Fruit fly (Drosophila melanogaster) whole organism, embryonic: ENCODE results near the gene CG17377.

Source experiments
- Atf3 ChIP-seq: fragments of 200-800 bp; sonication (Bioruptor generic); optimal IDR thresholded peaks from 3 replicates; lab custom pipeline; 2016; ENCODE audit warnings: missing biosample characterization, missing genetic modification characterization
- CG10462 ChIP-seq: fragments of 200-800 bp; sonication (Bioruptor generic); optimal IDR thresholded peaks from 2 replicates; lab custom pipeline; 2016; ENCODE audit warnings: missing biosample characterization, missing genetic modification characterization
- CG12391 ChIP-seq: fragments of 200-800 bp; sonication (Bioruptor generic); optimal IDR thresholded peaks from 3 replicates; lab custom pipeline; 2018; ENCODE audit warnings: missing biosample characterization, mild to moderate bottlenecking, missing genetic modification characterization, moderate library complexity
- CG14014 ChIP-seq: fragments of 200-800 bp; sonication (Bioruptor generic); IDR thresholded peaks from 2 replicates; pipeline ENCODE4 v1.3.6; 2022; ENCODE audit warnings: missing biosample characterization, missing genetic modification characterization
- CG15601 ChIP-seq: fragments of 200-800 bp; sonication (Bioruptor generic); optimal IDR thresholded peaks from 3 replicates; lab custom pipeline; 2019; ENCODE audit warnings: missing biosample characterization, mild to moderate bottlenecking, missing genetic modification characterization, moderate library complexity
- CG17328 ChIP-seq: fragments of 200-800 bp; sonication (Bioruptor generic); IDR thresholded peaks from 2 replicates; pipeline ENCODE4 v1.3.6; 2022; ENCODE audit warnings: missing biosample characterization, missing genetic modification characterization
- CG18619 ChIP-seq: fragments of 200-800 bp; sonication (Bioruptor generic); optimal IDR thresholded peaks from 3 replicates; lab custom pipeline; 2017; ENCODE audit warnings: missing biosample characterization, mild to moderate bottlenecking, missing genetic modification characterization
- CG2199 ChIP-seq: fragments of 200-800 bp; sonication (Bioruptor generic); IDR thresholded peaks from 3 replicates; pipeline ENCODE4 v1.3.6; 2022; ENCODE audit warnings: missing biosample characterization, missing genetic modification characterization
- CG30403 ChIP-seq: fragments of 200-800 bp; sonication (Bioruptor generic); optimal IDR thresholded peaks from 3 replicates; lab custom pipeline; 2016; ENCODE audit warnings: missing biosample characterization, missing genetic modification characterization
- CG34422 ChIP-seq: fragments of 200-800 bp; sonication (Bioruptor generic); IDR thresholded peaks from 3 replicates; pipeline ENCODE4 v1.3.6; 2022; ENCODE audit warnings: missing biosample characterization, missing genetic modification characterization
- CG3847 ChIP-seq: fragments of 200-800 bp; sonication (Bioruptor generic); IDR thresholded peaks from 2 replicates; pipeline ENCODE4 v1.3.6; 2022; ENCODE audit warnings: missing biosample characterization, missing genetic modification characterization
- CG4854 ChIP-seq: fragments of 200-800 bp; sonication (Bioruptor generic); optimal IDR thresholded peaks from 2 replicates; lab custom pipeline; 2016; ENCODE audit warnings: missing biosample characterization, missing genetic modification characterization, inconsistent platforms
- CG5245 ChIP-seq: fragments of 200-800 bp; sonication (Bioruptor generic); optimal IDR thresholded peaks from 3 replicates; lab custom pipeline; 2016; ENCODE audit warnings: missing biosample characterization, missing genetic modification characterization
- CG8359 ChIP-seq: fragments of 200-800 bp; sonication (Bioruptor generic); optimal IDR thresholded peaks from 2 replicates; lab custom pipeline; 2017; ENCODE audit warnings: missing biosample characterization, mild to moderate bottlenecking, missing genetic modification characterization, borderline replicate concordance
- CG9932 ChIP-seq: fragments of 200-800 bp; sonication (Bioruptor generic); IDR thresholded peaks from 2 replicates; pipeline ENCODE4 v1.3.6; 2022; ENCODE audit warnings: missing biosample characterization, missing genetic modification characterization
- CHES-1-like ChIP-seq: fragments of 200-800 bp; sonication (Bioruptor generic); optimal IDR thresholded peaks from 2 replicates; lab custom pipeline; 2016; ENCODE audit warnings: missing biosample characterization, missing genetic modification characterization
- CrebB ChIP-seq: fragments of 200-800 bp; sonication (Bioruptor generic); optimal IDR thresholded peaks from 3 replicates; lab custom pipeline; 2018; ENCODE audit warnings: missing biosample characterization, mild to moderate bottlenecking, missing genetic modification characterization
- Dbx ChIP-seq: fragments of 200-800 bp; sonication (Bioruptor generic); IDR thresholded peaks from 3 replicates; pipeline ENCODE4 v1.3.6; 2022; ENCODE audit warnings: missing biosample characterization, missing genetic modification characterization
- Deaf1 ChIP-seq: fragments of 200-800 bp; optimal IDR thresholded peaks from 3 replicates; lab custom pipeline; 2019; ENCODE audit warnings: missing biosample characterization, mild to moderate bottlenecking, missing genetic modification characterization, moderate library complexity
- Doc3 ChIP-seq: fragments of 200-800 bp; sonication (Bioruptor generic); IDR thresholded peaks from 3 replicates; pipeline ENCODE4 v1.3.6; 2022; ENCODE audit warnings: missing biosample characterization, missing genetic modification characterization; ENCODE audit not compliant: partially characterized antibody
- E2f2 ChIP-seq: fragments of 200-800 bp; sonication (Bioruptor generic); IDR thresholded peaks from 2 replicates; pipeline ENCODE4 v1.3.6; 2022; ENCODE audit warnings: missing biosample characterization, missing genetic modification characterization
- ERR ChIP-seq: fragments of 200-800 bp; sonication (Bioruptor generic); optimal IDR thresholded peaks from 2 replicates; lab custom pipeline; 2016; ENCODE audit warnings: missing biosample characterization, missing genetic modification characterization
- Hey ChIP-seq: fragments of 200-800 bp; sonication (Bioruptor generic); optimal IDR thresholded peaks from 3 replicates; lab custom pipeline; 2018; ENCODE audit warnings: missing biosample characterization, mild to moderate bottlenecking, missing genetic modification characterization
- HmgZ ChIP-seq: fragments of 200-800 bp; sonication (Bioruptor generic); optimal IDR thresholded peaks from 2 replicates; lab custom pipeline; 2018; ENCODE audit warnings: missing biosample characterization, mild to moderate bottlenecking, missing genetic modification characterization
- Med ChIP-seq: fragments of 200-800 bp; sonication (Bioruptor generic); peaks from one replicate; lab custom pipeline; 2016; ENCODE audit warnings: missing biosample characterization, missing genetic modification characterization, mild to moderate bottlenecking, inconsistent platforms, moderate library complexity
- Mes4 ChIP-seq: fragments of 200-800 bp; sonication (Bioruptor generic); optimal IDR thresholded peaks from 2 replicates; lab custom pipeline; 2016; ENCODE audit warnings: missing biosample characterization, missing genetic modification characterization
- Nf-YC ChIP-seq: fragments of 200-800 bp; optimal IDR thresholded peaks from 3 replicates; lab custom pipeline; 2019; ENCODE audit warnings: missing biosample characterization, mild to moderate bottlenecking, missing genetic modification characterization, moderate library complexity
- Ptx1 ChIP-seq: fragments of 200-800 bp; sonication (Bioruptor generic); IDR thresholded peaks from 2 replicates; pipeline ENCODE4 v1.3.6; 2022; ENCODE audit warnings: missing biosample characterization, missing genetic modification characterization
- Rx ChIP-seq: fragments of 200-800 bp; sonication (Bioruptor generic); IDR thresholded peaks from 2 replicates; pipeline ENCODE4 v1.3.6; 2022; ENCODE audit warnings: missing biosample characterization, missing genetic modification characterization
- Trl ChIP-seq, 3 experiments: fragments of >200 bp in 2 of 3; fragments of 200-800 bp in 1 of 3; sonication (Bioruptor generic) in 1 of 3; optimal IDR thresholded peaks; 2 replicates in 1 of 3; 3 replicates in 2 of 3; lab custom pipeline; 2016 to 2017; ENCODE audit warnings: missing biosample characterization in 1 of 3, missing genetic modification characterization in 1 of 3
- ase ChIP-seq: fragments of 200-800 bp; sonication (Bioruptor generic); IDR thresholded peaks from 3 replicates; pipeline ENCODE4 v1.3.6; 2022; ENCODE audit warnings: missing biosample characterization, missing genetic modification characterization
- bsh ChIP-seq, 2 experiments: fragments of 200-800 bp; sonication (Bioruptor generic); optimal IDR thresholded peaks; 2 replicates each; lab custom pipeline; 2017 to 2018; ENCODE audit warnings: mild to moderate bottlenecking in 2 of 2, missing biosample characterization in 2 of 2, missing genetic modification characterization in 2 of 2, moderate library complexity in 1 of 2
- cg ChIP-seq: fragments of 200-800 bp; sonication (Bioruptor generic); optimal IDR thresholded peaks from 3 replicates; lab custom pipeline; 2019; ENCODE audit warnings: missing biosample characterization, mild to moderate bottlenecking, missing genetic modification characterization, moderate library complexity
- chinmo ChIP-seq: fragments of 200-800 bp; sonication (Bioruptor generic); IDR thresholded peaks from 4 replicates; pipeline ENCODE4 v1.3.6; 2022; ENCODE audit warnings: missing biosample characterization, missing genetic modification characterization; ENCODE audit not compliant: partially characterized antibody
- chm ChIP-seq: fragments of 200-800 bp; sonication (Bioruptor generic); IDR thresholded peaks from 2 replicates; pipeline ENCODE4 v1.3.6; 2022; ENCODE audit warnings: missing biosample characterization, missing genetic modification characterization
- cwo ChIP-seq: fragments of 200-800 bp; sonication (Bioruptor generic); optimal IDR thresholded peaks from 3 replicates; lab custom pipeline; 2017; ENCODE audit warnings: missing biosample characterization, missing genetic modification characterization, mild to moderate bottlenecking, moderate library complexity, missing genetic modification reagents
- gt ChIP-seq: fragments of 200-800 bp; sonication (Bioruptor generic); IDR thresholded peaks from 2 replicates; pipeline ENCODE4 v1.3.6; 2022; ENCODE audit warnings: missing biosample characterization, missing genetic modification characterization
- insv ChIP-seq, 2 experiments: fragments of 200-800 bp; sonication (Bioruptor generic); optimal IDR thresholded peaks; 3 replicates each; lab custom pipeline; 2016 to 2018; ENCODE audit warnings: missing biosample characterization in 2 of 2, missing genetic modification characterization in 2 of 2
- klu ChIP-seq: fragments of 200-800 bp; sonication (Bioruptor generic); IDR thresholded peaks from 2 replicates; pipeline ENCODE4 v1.3.6; 2022; ENCODE audit warnings: missing biosample characterization, missing genetic modification characterization
- kni ChIP-seq: fragments of 200-800 bp; sonication (Bioruptor generic); optimal IDR thresholded peaks from 3 replicates; lab custom pipeline; 2017; ENCODE audit warnings: mild to moderate bottlenecking, missing biosample characterization, missing genetic modification reagents, missing genetic modification characterization
- lbe ChIP-seq: fragments of 200-800 bp; sonication (Bioruptor generic); optimal IDR thresholded peaks from 2 replicates; lab custom pipeline; 2016; ENCODE audit warnings: missing biosample characterization, mild to moderate bottlenecking, missing genetic modification characterization
- lov ChIP-seq, 2 experiments: fragments of 200-800 bp in 1 of 2; fragments of >200 bp in 1 of 2; sonication (Bioruptor generic) in 1 of 2; IDR thresholded peaks in 1 of 2; optimal IDR thresholded peaks in 1 of 2; 2 replicates in 1 of 2; 3 replicates in 1 of 2; pipeline versions ENCODE4 v1.3.6 to Lab custom; 2017 to 2022; ENCODE audit warnings: missing biosample characterization in 1 of 2, missing genetic modification characterization in 1 of 2
- pros ChIP-seq: fragments of 200-800 bp; sonication (Bioruptor generic); optimal IDR thresholded peaks from 3 replicates; lab custom pipeline; 2019; ENCODE audit warnings: missing biosample characterization, mild to moderate bottlenecking, missing genetic modification characterization, moderate library complexity
- salm ChIP-seq: fragments of 200-800 bp; sonication (Bioruptor generic); optimal IDR thresholded peaks from 2 replicates; lab custom pipeline; 2018; ENCODE audit warnings: missing biosample characterization, mild to moderate bottlenecking, missing genetic modification characterization
- sd ChIP-seq: fragments of 200-800 bp; sonication (Bioruptor generic); optimal IDR thresholded peaks from 3 replicates; lab custom pipeline; 2018; ENCODE audit warnings: missing biosample characterization, mild to moderate bottlenecking, missing genetic modification characterization, moderate library complexity
- sens ChIP-seq: fragments of 200-800 bp; sonication (Bioruptor generic); peaks from one replicate; lab custom pipeline; 2016; ENCODE audit warnings: missing biosample characterization, missing genetic modification characterization
- seq ChIP-seq: fragments of 200-800 bp; sonication (Bioruptor generic); IDR thresholded peaks from 2 replicates; pipeline ENCODE4 v1.3.6; 2022; ENCODE audit warnings: missing biosample characterization, missing genetic modification characterization
- sug ChIP-seq: fragments of 200-800 bp; optimal IDR thresholded peaks from 2 replicates; lab custom pipeline; 2019; ENCODE audit warnings: missing biosample characterization, mild to moderate bottlenecking, missing genetic modification characterization, moderate library complexity
- vnd ChIP-seq: fragments of 200-800 bp; sonication (Bioruptor generic); IDR thresholded peaks from 3 replicates; pipeline ENCODE4 v1.3.6; 2022; ENCODE audit warnings: missing biosample characterization, missing genetic modification characterization; ENCODE audit not compliant: partially characterized antibody

Gene CG17377

dm6 chr2L:6791845-6792443 is 10.7 kb downstream of the CG17377 start (continued):
- TF ChIP-seq chinmo (GFP tag; lab: Robert Waterston, UW) (0 out of 4 replicates have a peak, but pooled peaks have one; percentile 72), kni (GFP tag; lab: Kevin White, UChicago) (peak; percentile 66), Deaf1 (tag; lab: Kevin White, UChicago) (peak; percentile 6), E2f2 (GFP tag; lab: Robert Waterston, UW) (no peak), Trl (optimal IDR thresholded peaks at IDR 0.05; lab: Kevin White, UChicago) (peak; percentile 83 to 93), Trl (GFP tag; optimal IDR thresholded peaks at IDR 0.05; lab: Kevin White, UChicago) (no peak), Med (GFP tag; lab: Kevin White, UChicago) (peak; percentile 49), gt (no peak), CrebB (tag; lab: Kevin White, UChicago) (peak; percentile 42), CHES-1-like (no peak), pros (peak; percentile 67), CG30403 (GFP tag; lab: Kevin White, UChicago) (no peak), sug (tag; lab: Kevin White, UChicago) (peak; percentile 27), chm (GFP tag; lab: Robert Waterston, UW) (peak; percentile 73), Ptx1 (GFP tag; lab: Robert Waterston, UW) (no peak), Doc3 (GFP tag; lab: Robert Waterston, UW) (no peak), Mes4 (GFP tag; lab: Kevin White, UChicago) (no peak), ERR (no peak), insv (GFP tag; optimal IDR thresholded peaks at IDR 0.05; lab: Kevin White, UChicago) (no peak), seq (GFP tag; lab: Robert Waterston, UW) (0 out of 2 replicates have a peak, but pooled peaks have one; percentile 35), CG18619 (GFP tag; lab: Kevin White, UChicago) (no peak), CG4854 (GFP tag; lab: Kevin White, UChicago) (no peak), Dbx (no peak), CG3847 (GFP tag; lab: Robert Waterston, UW) (no peak), vnd (GFP tag; lab: Robert Waterston, UW) (no peak), CG34422 (GFP tag; lab: Robert Waterston, UW) (peak; percentile 25; the same call in 1 of the 3 replicates), cg (GFP tag; lab: Kevin White, UChicago) (peak; percentile 79), sd (tag; lab: Kevin White, UChicago) (peak; percentile 57), HmgZ (peak; percentile 17), CG9932 (0 out of 2 replicates have a peak, but pooled peaks have one; percentile 19)

- TF ChIP-seq klu (GFP tag; lab: Robert Waterston, UW) (no peak), chm (GFP tag; lab: Robert Waterston, UW) (0 out of 2 replicates have a peak, but pooled peaks have one; percentile 8), cwo (GFP tag; lab: Kevin White, UChicago) (peak; percentile 31), bsh (GFP tag; optimal IDR thresholded peaks at IDR 0.05; lab: Kevin White, UChicago) (peak in 1 of 2 experiments; percentile 2), Hey (peak; percentile 31), CG12391 (no peak), lbe (GFP tag; lab: Kevin White, UChicago) (peak; percentile 34), Rx (GFP tag; lab: Robert Waterston, UW) (0 out of 2 replicates have a peak, but pooled peaks have one; percentile 11), sens (GFP tag; lab: Kevin White, UChicago) (peak; percentile 73), CG17328 (no peak), Atf3 (GFP tag; lab: Kevin White, UChicago) (no peak), lov (optimal IDR thresholded peaks at IDR 0.05; lab: Kevin White, UChicago) (no peak), lov (GFP tag; IDR thresholded peaks at IDR 0.05; lab: Robert Waterston, UW) (0 out of 3 replicates have a peak, but pooled peaks have one; percentile 15), ase (GFP tag; lab: Robert Waterston, UW) (no peak), CG14014 (GFP tag; lab: Robert Waterston, UW) (no peak), CG10462 (no peak), CG8359 (GFP tag; lab: Kevin White, UChicago) (no peak), CG15601 (tag; lab: Kevin White, UChicago) (no peak), salm (tag; lab: Kevin White, UChicago) (peak; percentile 58), CG5245 (no peak), Med (GFP tag; lab: Kevin White, UChicago) (peak; percentile 38), CG2199 (GFP tag; lab: Robert Waterston, UW) (0 out of 3 replicates have a peak, but pooled peaks have one; percentile 69), Nf-YC (peak; percentile 15)
Measured at dm6 chr2L:6789358-6789757, 13.3 kb downstream of the CG17377 start.
